Fruit fly (Drosophila melanogaster): ENCODE measurements around the gene Mo25.

DNA sequence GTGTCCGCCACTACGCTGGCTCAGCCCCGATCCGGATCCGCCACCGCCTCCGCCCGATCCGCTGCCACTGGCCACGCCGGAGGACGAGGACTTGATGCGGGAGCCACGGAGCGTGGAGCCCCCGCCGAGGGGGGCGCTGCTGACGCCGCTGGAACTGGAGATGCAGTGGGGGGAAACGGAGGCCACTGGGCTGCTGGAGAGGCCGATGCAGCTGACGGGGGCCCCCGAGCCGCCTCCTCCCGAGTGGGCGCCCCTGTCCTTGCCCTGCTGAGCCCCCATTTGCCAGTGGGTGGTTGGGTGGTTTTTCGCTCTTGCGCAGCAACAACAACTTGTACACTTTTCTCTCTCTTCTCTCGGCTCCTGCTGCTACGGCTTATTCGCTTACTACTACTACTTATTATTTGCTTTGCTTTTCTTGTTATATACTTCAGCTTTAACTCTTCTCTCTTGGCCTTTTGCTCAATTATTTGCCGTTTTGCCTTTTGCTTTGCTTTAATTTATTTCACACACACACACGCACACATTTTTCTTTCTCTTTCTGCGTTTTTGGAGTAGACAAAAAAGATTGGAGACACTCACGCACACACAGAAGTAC, 31.7 kb upstream of the Mo25 start:
- TF ChIP-seq h (GFP tag; optimal IDR thresholded peaks at IDR 0.05) = no peak
- TF ChIP-seq Abd-B (GFP tag; optimal IDR thresholded peaks at IDR 0.05) = no peak

Measured in whole organism, wandering third instar larva.